Worm (Caenorhabditis elegans): ENCODE data around the gene vha-15.

vha-15 gene

DNA sequence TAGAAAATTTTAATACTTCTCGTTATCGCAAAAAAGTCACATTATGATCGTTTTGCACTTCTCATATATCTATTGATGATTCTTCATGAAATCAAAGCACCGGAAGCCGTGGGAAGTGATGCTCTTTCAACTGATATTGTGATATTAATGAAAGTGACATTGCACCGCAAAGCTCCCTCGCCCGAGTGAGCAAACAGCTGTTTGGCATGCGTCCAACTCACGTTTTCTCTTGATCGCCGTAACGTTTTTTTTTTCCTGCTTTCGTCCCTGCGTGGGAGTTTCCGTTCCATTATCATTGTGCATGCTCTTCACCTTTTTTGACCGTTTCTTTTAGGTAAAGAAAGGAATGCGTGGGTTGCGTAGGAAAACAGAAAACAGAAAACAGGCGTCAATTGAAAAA, 48.8 kb upstream of the vha-15 start:
- no peak for TF ChIP-seq mml-1 (tag; optimal IDR thresholded peaks at IDR 0.05)
- TF ChIP-seq ztf-4 (tag; optimal IDR thresholded peaks at IDR 0.05) = no peak
- TF ChIP-seq jun-1 (tag; optimal IDR thresholded peaks at IDR 0.05) = no peak
- no peak for TF ChIP-seq sea-2 (GFP tag; optimal IDR thresholded peaks at IDR 0.05)
- TF ChIP-seq fkh-10 (GFP tag; optimal IDR thresholded peaks at IDR 0.05) = no peak
- TF ChIP-seq nhr-77 (tag; optimal IDR thresholded peaks at IDR 0.05) = no peak
- TF ChIP-seq lsy-12 (tag; optimal IDR thresholded peaks at IDR 0.05) = no peak
- no peak for TF ChIP-seq pha-4 (tag; optimal IDR thresholded peaks at IDR 0.05)
- TF ChIP-seq ceh-16 (tag; optimal IDR thresholded peaks at IDR 0.05) = no peak
- no peak for TF ChIP-seq daf-12 (tag; optimal IDR thresholded peaks at IDR 0.05)
- TF ChIP-seq eor-1 (tag; optimal IDR thresholded peaks at IDR 0.05) = no peak
- TF ChIP-seq lin-39 (tag; optimal IDR thresholded peaks at IDR 0.05) = no peak

ce11 chrX:2190740-2191139, 47.0 kb upstream of the vha-15 start:
- TF ChIP-seq unc-62 (GFP tag; optimal IDR thresholded peaks at IDR 0.05) (no peak), zag-1 (tag; optimal IDR thresholded peaks at IDR 0.05) (no peak), hmg-11 (tag; optimal IDR thresholded peaks at IDR 0.05) (no peak)

DNA sequence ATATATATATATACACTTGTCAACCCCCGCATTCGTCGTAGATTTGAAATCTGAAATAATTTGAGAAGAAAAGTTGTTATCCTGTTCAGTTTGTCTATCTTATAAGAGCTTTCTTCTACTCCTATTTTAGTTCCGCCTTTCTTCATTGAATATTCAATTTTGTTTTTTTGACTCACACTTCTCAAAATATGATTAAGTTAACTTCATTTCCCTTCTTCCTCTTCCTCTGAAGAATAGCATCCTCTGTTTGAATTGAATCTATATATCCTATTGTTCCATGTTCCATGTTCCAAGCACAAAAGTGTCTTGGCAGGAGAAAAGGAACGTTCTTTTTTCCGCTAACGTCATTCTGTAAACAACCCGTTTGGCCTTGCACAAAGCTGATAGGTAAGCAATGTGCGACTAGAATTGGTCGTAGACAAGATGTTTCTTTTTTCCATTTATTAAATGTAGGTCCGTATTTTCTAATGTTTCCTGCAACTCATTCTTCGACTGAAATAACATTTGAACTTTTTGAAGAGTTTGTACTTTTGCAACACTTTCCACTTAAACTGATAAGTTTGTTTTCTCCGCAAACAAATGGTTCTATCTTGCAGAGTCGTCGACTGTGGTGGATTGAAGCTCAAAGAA, 45.7 kb upstream of the vha-15 start, which contains the start of gene gap-1:
Gene gap-1 (plus strand): TSS at position 580 of the 630 bp plus-strand sequence.
- no peak for TF ChIP-seq lin-15B (tag; optimal IDR thresholded peaks at IDR 0.05)
- TF ChIP-seq ama-1 (optimal IDR thresholded peaks at IDR 0.05) = no peak
- TF ChIP-seq fkh-10 (GFP tag; optimal IDR thresholded peaks at IDR 0.05) = peak; percentile 77
- peak; percentile 45 for TF ChIP-seq pha-4 (tag; optimal IDR thresholded peaks at IDR 0.05)
- no peak for TF ChIP-seq fos-1 (tag; optimal IDR thresholded peaks at IDR 0.05)
- no peak for TF ChIP-seq mdl-1 (tag; optimal IDR thresholded peaks at IDR 0.05)

ce11 chrX:2197444-2197843, 40.3 kb upstream of the vha-15 start:
- TF ChIP-seq nhr-43 (tag; optimal IDR thresholded peaks at IDR 0.05; ENCODE audit: poor library complexity, severe bottlenecking) (no peak), nhr-237 (tag; optimal IDR thresholded peaks at IDR 0.05) (no peak), aly-2 (tag; optimal IDR thresholded peaks at IDR 0.05) (no peak), nhr-23 (tag; optimal IDR thresholded peaks at IDR 0.05) (no peak), pqm-1 (tag; optimal IDR thresholded peaks at IDR 0.05) (no peak), ceh-9 (tag; optimal IDR thresholded peaks at IDR 0.05) (no peak), nhr-67 (tag; optimal IDR thresholded peaks at IDR 0.05) (no peak), elt-2 (tag; optimal IDR thresholded peaks at IDR 0.05) (no peak), skn-1 (tag; optimal IDR thresholded peaks at IDR 0.05) (no peak), nhr-11 (tag; optimal IDR thresholded peaks at IDR 0.05) (no peak), snpc-4 (tag; optimal IDR thresholded peaks at IDR 0.05) (no peak), nhr-28 (tag; optimal IDR thresholded peaks at IDR 0.05) (no peak), ztf-4 (tag; optimal IDR thresholded peaks at IDR 0.05) (no peak), unc-39 (tag; optimal IDR thresholded peaks at IDR 0.05) (no peak), hmg-11 (tag; optimal IDR thresholded peaks at IDR 0.05) (no peak), lin-39 (tag; optimal IDR thresholded peaks at IDR 0.05) (no peak), ztf-11 (tag; optimal IDR thresholded peaks at IDR 0.05) (no peak), unc-62 (GFP tag; optimal IDR thresholded peaks at IDR 0.05) (no peak), pha-4 (tag; optimal IDR thresholded peaks at IDR 0.05) (no peak), eor-1 (tag; optimal IDR thresholded peaks at IDR 0.05) (no peak)

DNA sequence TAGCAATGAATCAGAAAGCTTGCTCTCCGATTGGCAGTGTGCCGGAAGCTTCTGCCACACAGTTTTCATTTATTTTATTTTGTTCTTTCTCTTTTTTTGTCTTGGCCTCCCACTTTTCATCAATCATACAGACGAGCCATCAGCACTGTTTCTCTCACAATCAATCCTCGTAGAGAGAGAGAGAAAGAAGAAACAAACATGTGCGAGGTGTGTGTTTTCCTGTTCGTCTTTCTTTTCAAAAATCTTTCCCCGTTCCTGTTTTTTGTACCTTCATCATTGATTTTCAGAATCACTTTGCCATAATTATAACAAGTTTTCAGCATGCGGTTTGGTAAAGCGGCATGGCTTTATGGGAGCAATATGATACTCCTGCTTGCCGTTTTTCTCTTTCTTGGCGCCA, 38.6 kb upstream of the vha-15 start, which contains the start of gene T24C12.1:
Gene T24C12.1 (plus strand): TSS at position 301 of the 400 bp plus-strand sequence.
- TF ChIP-seq nfya-1 (tag; optimal IDR thresholded peaks at IDR 0.05; ENCODE audit: insufficient read depth) = no peak
- TF ChIP-seq ceh-9 (tag; optimal IDR thresholded peaks at IDR 0.05) = no peak

ce11 chrX:2203760-2204159, 34.0 kb upstream of the vha-15 start, which contains the start of gene T24C12.3:
Gene T24C12.3, minus strand, starts transcription at chrX:2203893.
- TF ChIP-seq sea-2 (GFP tag; optimal IDR thresholded peaks at IDR 0.05) (no peak), nhr-12 (tag; optimal IDR thresholded peaks at IDR 0.05) (no peak), fos-1 (tag; optimal IDR thresholded peaks at IDR 0.05) (no peak), elt-3 (tag; optimal IDR thresholded peaks at IDR 0.05) (peak in 1 of 3 experiments; percentile 69), elt-2 (tag; optimal IDR thresholded peaks at IDR 0.05) (peak; percentile 92), tbx-2 (tag; optimal IDR thresholded peaks at IDR 0.05) (no peak), ZK546.5 (tag; optimal IDR thresholded peaks at IDR 0.05) (no peak), pqm-1 (tag; optimal IDR thresholded peaks at IDR 0.05) (peak; percentile 82), elt-1 (tag; optimal IDR thresholded peaks at IDR 0.05) (peak; percentile 43), fkh-10 (GFP tag; optimal IDR thresholded peaks at IDR 0.05) (no peak)

Measured in whole organism, L3 larva.